Fruit fly (Drosophila melanogaster): ENCODE results near the gene shtd.

dm6 chrX:15499996-15500904 lies 38.0 kb upstream of the shtd start:
- TF ChIP-seq Ets21C (GFP tag; optimal IDR thresholded peaks at IDR 0.05) (no peak), Gug (GFP tag; IDR thresholded peaks at IDR 0.05) (no peak), esn (GFP tag; optimal IDR thresholded peaks at IDR 0.05) (no peak), net (GFP tag; optimal IDR thresholded peaks at IDR 0.05) (no peak), CG34406 (GFP tag; optimal IDR thresholded peaks at IDR 0.05) (no peak), Hr39 (GFP tag; optimal IDR thresholded peaks at IDR 0.05) (no peak), Sox14 (GFP tag; optimal IDR thresholded peaks at IDR 0.05) (no peak), Sox15 (GFP tag; optimal IDR thresholded peaks at IDR 0.05) (no peak), Sox102F (GFP tag; optimal IDR thresholded peaks at IDR 0.05) (no peak), OdsH (GFP tag; optimal IDR thresholded peaks at IDR 0.05) (no peak)
